Worm (Caenorhabditis elegans): ENCODE measurements around the gene srh-102.

srh-102 gene

DNA sequence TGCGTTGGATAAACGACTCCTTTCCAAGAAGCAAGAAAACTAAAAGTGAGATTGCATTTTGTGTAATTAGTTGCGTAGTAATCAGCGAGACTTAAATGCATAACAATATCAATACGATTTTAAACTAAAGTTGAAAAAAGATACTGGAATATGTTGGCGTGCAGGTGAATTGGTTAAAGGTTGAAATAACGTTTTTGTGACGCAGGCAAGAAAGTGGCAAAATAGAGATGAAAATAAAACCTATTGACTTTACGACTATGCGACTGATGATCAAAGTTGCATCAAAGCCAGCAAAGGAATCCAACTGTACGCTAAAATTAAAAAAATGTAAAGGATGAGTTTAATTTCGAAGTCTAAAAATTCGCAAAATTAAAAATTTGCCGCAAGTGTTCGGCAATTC, at the start of gene srh-102:
srh-102 (minus strand) TSS at position 101 of the 400 bp plus-strand sequence.
- TF ChIP-seq ces-1 (GFP tag; optimal IDR thresholded peaks at IDR 0.05): no peak
- no peak for TF ChIP-seq unc-62 (GFP tag; optimal IDR thresholded peaks at IDR 0.05)
- TF ChIP-seq pax-3 (tag; optimal IDR thresholded peaks at IDR 0.05): no peak
- no peak for TF ChIP-seq skn-1 (tag; optimal IDR thresholded peaks at IDR 0.05)
- TF ChIP-seq ceh-63 (GFP tag; optimal IDR thresholded peaks at IDR 0.05): no peak
- TF ChIP-seq aha-1 (tag; optimal IDR thresholded peaks at IDR 0.05): no peak
- no peak for TF ChIP-seq sptf-1 (tag; optimal IDR thresholded peaks at IDR 0.05)
- no peak for TF ChIP-seq lin-13 (GFP tag; optimal IDR thresholded peaks at IDR 0.05)
- no peak for TF ChIP-seq fkh-10 (GFP tag; optimal IDR thresholded peaks at IDR 0.05)
- no peak for TF ChIP-seq lir-3 (tag; optimal IDR thresholded peaks at IDR 0.05; ENCODE audit: poor library complexity)

DNA sequence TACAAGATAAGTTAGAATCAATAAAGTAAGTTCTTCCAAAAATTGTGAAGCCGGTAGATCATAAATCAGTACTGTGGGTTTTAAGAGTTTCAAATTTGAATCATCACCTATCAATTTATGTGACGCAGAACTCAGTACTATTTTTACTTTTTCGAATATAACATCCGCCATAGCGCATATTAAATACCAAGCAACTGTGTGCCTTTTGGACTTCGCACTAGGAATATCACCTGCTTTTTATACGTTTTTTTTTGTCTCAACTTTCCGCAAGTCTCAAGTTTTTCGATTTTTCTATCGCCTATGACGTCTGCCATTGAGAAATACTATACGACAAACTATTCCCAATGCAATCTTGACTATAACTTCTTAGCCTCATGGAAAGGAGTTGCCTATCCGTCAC, 47.4 kb upstream of the srh-102 start, which contains the start of gene srh-113:
srh-113 (plus strand) TSS at position 301 of the 400 bp plus-strand sequence.
- no peak for TF ChIP-seq nhr-85 (tag)
- TF ChIP-seq nhr-84 (tag; optimal IDR thresholded peaks at IDR 0.05): no peak
- TF ChIP-seq efl-1 (optimal IDR thresholded peaks at IDR 0.05): no peak
- TF ChIP-seq efl-1 (GFP tag; optimal IDR thresholded peaks at IDR 0.05 in 1 of 2): no peak
- TF ChIP-seq egl-13 (tag; optimal IDR thresholded peaks at IDR 0.05): no peak
- no peak for TF ChIP-seq alr-1 (tag; optimal IDR thresholded peaks at IDR 0.05; ENCODE audit: borderline replicate concordance)
- TF ChIP-seq C34B4.2 (tag; optimal IDR thresholded peaks at IDR 0.05): no peak
- TF ChIP-seq nhr-76 (tag; optimal IDR thresholded peaks at IDR 0.05): no peak

DNA sequence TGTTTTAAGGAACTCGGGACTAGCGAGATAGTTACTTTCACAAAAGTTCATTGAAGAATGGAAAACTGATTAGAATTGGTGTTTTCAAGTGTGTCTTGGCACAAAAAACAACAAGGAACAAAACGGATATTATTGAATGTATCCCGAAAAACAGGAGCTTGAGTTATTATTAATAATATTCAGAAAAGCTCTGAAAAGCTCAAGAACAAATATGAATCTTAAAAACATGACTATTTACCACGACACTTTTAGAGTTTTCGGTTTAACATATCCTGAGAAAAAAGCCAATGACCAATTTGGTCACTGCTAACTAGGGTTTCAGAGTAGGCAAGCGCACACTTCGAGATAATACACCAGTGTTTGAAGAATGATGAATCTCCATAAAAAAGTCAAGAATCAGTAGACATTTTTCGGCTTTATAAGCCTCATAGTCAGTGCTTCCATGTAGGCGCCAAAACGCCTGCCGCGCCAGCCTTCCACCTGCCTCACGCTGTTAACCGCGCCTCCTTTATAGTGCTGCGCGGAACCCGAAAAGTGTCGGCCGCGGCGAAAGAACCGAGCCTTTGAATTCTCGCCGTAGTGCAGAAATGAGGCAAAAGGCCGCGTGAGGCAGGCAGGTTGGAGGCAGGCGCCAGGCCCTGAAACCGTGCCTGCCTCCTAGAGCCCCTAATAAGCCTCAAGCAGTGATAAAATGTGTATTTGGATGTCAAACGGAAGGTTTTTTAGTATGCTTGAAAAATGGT, 46.9 kb upstream of the srh-102 start, which contains the start of gene srh-236:
srh-236 (minus strand) TSS at position 51 of the 743 bp plus-strand sequence.
- TF ChIP-seq zip-4 (GFP tag; optimal IDR thresholded peaks at IDR 0.05) (no peak), egl-13 (tag; optimal IDR thresholded peaks at IDR 0.05) (no peak), rnt-1 (tag; optimal IDR thresholded peaks at IDR 0.05) (no peak)

DNA sequence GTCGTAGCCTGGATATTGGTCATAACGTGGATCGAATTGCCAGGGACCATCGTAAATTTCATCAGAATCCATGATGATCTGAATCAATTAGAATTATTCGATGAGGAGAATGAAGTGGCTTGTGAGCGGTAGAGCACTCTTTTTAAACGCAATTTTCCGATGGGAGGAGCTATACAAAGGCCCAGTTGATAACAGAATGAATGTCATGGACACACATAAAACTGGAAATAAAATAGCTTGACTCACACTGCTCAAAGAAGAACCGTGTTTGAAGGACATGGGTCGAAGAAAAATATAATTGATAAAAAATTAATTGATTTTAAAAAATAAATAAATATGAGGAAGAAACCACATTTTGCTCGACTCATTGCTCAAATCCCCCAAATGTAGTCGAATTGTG, 42.7 kb upstream of the srh-102 start, which contains the start of gene Y68A4A.13:
Y68A4A.13 (minus strand) TSS at position 101 of the 400 bp plus-strand sequence.
- no peak for TF ChIP-seq ets-5 (GFP tag; IDR thresholded peaks at IDR 0.05)
- no peak for TF ChIP-seq isw-1 (GFP tag; IDR thresholded peaks at IDR 0.05)
- TF ChIP-seq pqm-1 (tag; optimal IDR thresholded peaks at IDR 0.05): no peak
- TF ChIP-seq lin-14 (GFP tag; optimal IDR thresholded peaks at IDR 0.05): no peak
- TF ChIP-seq pag-3 (tag; optimal IDR thresholded peaks at IDR 0.05; ENCODE audit: borderline replicate concordance, insufficient read depth): no peak
- TF ChIP-seq lin-35 (GFP tag; optimal IDR thresholded peaks at IDR 0.05): no peak
- TF ChIP-seq lir-3 (tag; optimal IDR thresholded peaks at IDR 0.05; ENCODE audit: poor library complexity): no peak
- no peak for TF ChIP-seq efl-1 (optimal IDR thresholded peaks at IDR 0.05)
- TF ChIP-seq efl-1 (GFP tag; optimal IDR thresholded peaks at IDR 0.05 in 1 of 2): no peak
- no peak for TF ChIP-seq mab-9 (GFP tag; IDR thresholded peaks at IDR 0.05)
- TF ChIP-seq fkh-4 (tag; optimal IDR thresholded peaks at IDR 0.05; ENCODE audit: borderline replicate concordance): no peak

DNA sequence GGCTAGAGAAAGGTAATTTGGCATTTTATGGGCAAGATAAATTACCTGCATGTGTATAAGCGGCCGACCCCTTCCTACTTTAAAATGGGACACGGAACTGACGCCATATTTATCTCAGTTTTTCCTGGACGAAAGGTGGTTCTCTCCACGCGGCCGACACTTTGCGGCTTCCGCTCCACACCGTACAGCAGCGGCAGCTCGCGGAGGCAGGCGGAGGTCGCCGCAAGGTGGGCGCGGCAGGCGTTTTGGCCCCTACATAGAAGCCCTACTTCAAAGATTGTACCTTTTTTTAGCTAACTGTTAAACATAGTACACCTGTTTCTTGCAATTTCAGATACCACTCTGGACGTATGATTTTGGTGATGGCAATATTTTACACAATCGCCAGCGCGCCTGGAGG, 41.2 kb upstream of the srh-102 start:
- TF ChIP-seq unc-98 (GFP tag; IDR thresholded peaks at IDR 0.05) (no peak), tbx-2 (tag; optimal IDR thresholded peaks at IDR 0.05) (no peak), dpl-1 (GFP tag; optimal IDR thresholded peaks at IDR 0.05) (no peak), nhr-85 (tag) (no peak), sox-4 (tag; optimal IDR thresholded peaks at IDR 0.05) (no peak), egl-13 (tag; optimal IDR thresholded peaks at IDR 0.05) (no peak)
